Fruit fly (Drosophila melanogaster): ENCODE results near the gene gnu.

gnu gene

DNA sequence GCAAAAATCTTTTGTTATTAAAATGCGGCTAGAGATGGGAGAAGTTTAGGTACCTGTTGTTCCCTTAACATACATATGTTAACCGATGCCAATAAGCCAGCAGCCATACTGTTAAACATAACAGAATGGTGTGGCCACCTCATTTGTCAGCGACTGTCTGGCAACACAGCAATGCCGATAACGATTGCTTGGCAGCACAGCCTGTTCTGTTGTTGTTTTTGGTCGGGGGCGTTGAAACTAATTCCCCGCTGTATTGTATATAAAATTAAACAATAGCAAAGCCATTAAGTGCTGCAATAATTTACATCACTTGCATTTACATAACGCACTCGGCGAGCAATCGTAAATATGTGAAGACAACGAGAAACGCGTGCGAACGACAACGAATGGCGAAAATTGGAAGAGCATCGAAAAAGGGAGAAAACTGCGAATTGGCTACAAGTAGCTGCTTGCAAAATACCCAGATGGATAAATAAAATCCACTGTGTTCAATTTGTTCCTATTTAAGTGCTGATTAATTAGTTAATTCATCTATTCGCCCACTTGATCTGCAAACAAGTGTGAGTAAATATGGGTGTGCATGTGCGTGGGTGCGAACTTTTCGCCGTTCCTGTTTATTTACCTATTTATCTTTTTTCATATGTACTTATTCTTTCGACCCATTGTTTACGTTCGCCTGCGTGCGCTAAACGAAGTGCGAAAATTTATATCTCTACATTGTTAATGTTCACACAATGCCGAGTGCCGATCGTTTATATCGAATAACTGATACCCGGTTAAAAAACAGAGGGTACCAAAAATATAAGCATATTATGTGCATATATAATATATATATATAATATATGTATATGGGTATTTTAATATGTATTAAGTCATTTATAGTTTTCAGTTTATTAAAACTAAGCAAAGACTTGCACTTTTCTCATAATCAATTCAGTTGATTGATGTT, 41.0 kb downstream of the gnu start, which contains the start of the genes Tsen34 and Mgat4a (continued):
- TF ChIP-seq row (GFP tag; IDR thresholded peaks at IDR 0.05) (peak; percentile 44; the same call in 1 of the 3 replicates), pfk (GFP tag; optimal IDR thresholded peaks at IDR 0.05) (peak; percentile 51), Oaz (GFP tag; IDR thresholded peaks at IDR 0.05) (no peak), sima (GFP tag; optimal IDR thresholded peaks at IDR 0.05) (no peak), en (GFP tag; optimal IDR thresholded peaks at IDR 0.05) (no peak), CG13123 (GFP tag; optimal IDR thresholded peaks at IDR 0.05) (no peak), D (optimal IDR thresholded peaks at IDR 0.05) (no peak), D (GFP tag; optimal IDR thresholded peaks at IDR 0.05) (no peak), cwo (GFP tag; optimal IDR thresholded peaks at IDR 0.05) (peak; percentile 39), jigr1 (GFP tag; IDR thresholded peaks at IDR 0.05) (no peak), Mrtf (GFP tag; IDR thresholded peaks at IDR 0.05) (peak; percentile 46; the same call in 1 of the 3 replicates), CG17385 (GFP tag; optimal IDR thresholded peaks at IDR 0.05) (peak; percentile 35), grn (GFP tag; optimal IDR thresholded peaks at IDR 0.05) (no peak), CG13894 (tag; optimal IDR thresholded peaks at IDR 0.05) (no peak), CG14860 (GFP tag; IDR thresholded peaks at IDR 0.05; ENCODE audit: partially characterized antibody) (peak; percentile 31; the same call in 1 of the 3 replicates), CG18011 (GFP tag; optimal IDR thresholded peaks at IDR 0.05) (no peak), CG1792 (GFP tag; optimal IDR thresholded peaks at IDR 0.05) (peak; percentile 58), fu2 (GFP tag; optimal IDR thresholded peaks at IDR 0.05) (no peak), CG33213 (GFP tag; optimal IDR thresholded peaks at IDR 0.05) (no peak), CG18599 (GFP tag; optimal IDR thresholded peaks at IDR 0.05) (peak; percentile 82), HLH54F (GFP tag; optimal IDR thresholded peaks at IDR 0.05) (peak; percentile 27), CG14014 (GFP tag; IDR thresholded peaks at IDR 0.05) (peak; percentile 79), toy (GFP tag; IDR thresholded peaks at IDR 0.05) (no peak), Dp (GFP tag; optimal IDR thresholded peaks at IDR 0.05) (peak; percentile 49), gsb-n (tag; optimal IDR thresholded peaks at IDR 0.05) (no peak), Dref (GFP tag; IDR thresholded peaks at IDR 0.05) (peak; percentile 85), CG31224 (GFP tag; IDR thresholded peaks at IDR 0.05) (peak; percentile 51), btn (GFP tag; optimal IDR thresholded peaks at IDR 0.05) (no peak), Lim3 (GFP tag; IDR thresholded peaks at IDR 0.05) (no peak), Ets65A (GFP tag) (peak; percentile 56), oc (tag; optimal IDR thresholded peaks at IDR 0.05) (peak; percentile 20), insv (GFP tag; optimal IDR thresholded peaks at IDR 0.05) (peak in 1 of 2 experiments; percentile 78), Atf6 (GFP tag; IDR thresholded peaks at IDR 0.05) (peak; percentile 73; the same call in 1 of the 2 replicates), CG1024 (GFP tag; IDR thresholded peaks at IDR 0.05) (no peak; the same call in 1 of the 2 replicates), cato (GFP tag; optimal IDR thresholded peaks at IDR 0.05; ENCODE audit: borderline replicate concordance) (no peak), CG15696 (tag; optimal IDR thresholded peaks at IDR 0.05) (peak; percentile 30), tap (tag; optimal IDR thresholded peaks at IDR 0.05) (peak; percentile 15), Hsf (GFP tag; optimal IDR thresholded peaks at IDR 0.05) (peak; percentile 24), CG12769 (tag; optimal IDR thresholded peaks at IDR 0.05) (no peak), dimm (GFP tag; IDR thresholded peaks at IDR 0.05) (no peak), tll (GFP tag; optimal IDR thresholded peaks at IDR 0.05) (peak in 1 of 2 experiments; percentile 55), scrt (GFP tag; optimal IDR thresholded peaks at IDR 0.05) (peak; percentile 90), CG6272 (GFP tag; IDR thresholded peaks at IDR 0.05) (no peak), vnd (GFP tag; IDR thresholded peaks at IDR 0.05; ENCODE audit: partially characterized antibody) (peak; percentile 17; the same call in 1 of the 3 replicates), YL-1 (GFP tag; optimal IDR thresholded peaks at IDR 0.05) (peak; percentile 61), lab (GFP tag; optimal IDR thresholded peaks at IDR 0.05) (no peak), CG4730 (GFP tag; IDR thresholded peaks at IDR 0.05) (no peak), dan (GFP tag; IDR thresholded peaks at IDR 0.05) (no peak), CG4820 (GFP tag; optimal IDR thresholded peaks at IDR 0.05) (no peak)

All from whole organism, embryonic.